Fruit fly (Drosophila melanogaster): ENCODE results near the gene CG10877.

Gene CG10877

DNA sequence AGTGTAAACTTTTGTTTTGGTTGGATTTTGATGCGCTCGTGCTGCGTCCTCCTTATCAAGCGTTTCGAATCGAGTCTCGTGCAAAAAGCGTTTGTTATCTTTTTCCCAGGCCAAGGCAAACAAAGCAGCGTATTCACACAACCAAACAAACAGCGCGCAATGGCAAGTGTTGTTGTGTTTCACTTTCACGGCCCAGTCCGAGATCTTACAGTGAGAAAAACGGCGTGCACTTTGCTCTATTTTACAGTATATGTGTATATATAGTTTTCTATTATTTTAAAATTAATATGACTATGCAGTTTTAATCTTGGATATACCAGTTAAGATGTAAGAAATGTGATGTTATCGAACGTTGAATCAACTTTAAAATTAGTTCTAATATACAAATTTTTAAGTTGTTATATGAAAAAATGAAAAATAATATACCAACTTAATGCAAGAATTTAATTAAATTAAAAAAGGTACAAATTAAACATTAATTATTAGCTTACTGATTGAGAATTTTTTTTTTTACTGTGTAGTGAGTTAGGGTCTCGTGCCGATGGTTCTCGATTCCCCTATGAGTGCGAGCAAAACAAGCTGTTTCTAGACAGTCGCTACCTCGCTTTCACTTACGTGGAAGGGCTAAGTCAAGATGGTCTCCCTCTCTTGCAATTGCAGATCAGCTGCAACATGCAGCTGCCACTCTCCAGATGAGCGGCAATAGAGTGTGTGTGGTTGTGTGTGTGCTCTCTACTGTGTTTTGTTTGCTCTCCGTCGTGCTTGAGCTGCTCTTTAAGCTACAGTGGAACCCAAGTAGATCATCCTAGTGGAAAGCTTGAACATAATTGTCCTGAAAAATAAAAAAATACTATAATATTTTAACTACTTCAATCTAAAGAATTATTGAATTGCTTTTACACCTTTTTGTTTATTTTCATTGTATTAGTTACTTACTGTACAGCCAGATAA is 30.6 kb upstream of the CG10877 start:
- TF ChIP-seq psq (optimal IDR thresholded peaks at IDR 0.05) (no peak), ttk (optimal IDR thresholded peaks at IDR 0.05) (no peak), Myc (optimal IDR thresholded peaks at IDR 0.05) (no peak), insv (optimal IDR thresholded peaks at IDR 0.05) (no peak), Sin3A (optimal IDR thresholded peaks at IDR 0.05) (no peak), h (optimal IDR thresholded peaks at IDR 0.05) (no peak)

- no peak for TF ChIP-seq Myc (optimal IDR thresholded peaks at IDR 0.05)
- TF ChIP-seq Sin3A (optimal IDR thresholded peaks at IDR 0.05): no peak
- TF ChIP-seq h (optimal IDR thresholded peaks at IDR 0.05): no peak
- TF ChIP-seq insv (optimal IDR thresholded peaks at IDR 0.05): no peak
Measured at dm6 chr3R:20593463-20593838, 29.6 kb upstream of the CG10877 start.

DNA sequence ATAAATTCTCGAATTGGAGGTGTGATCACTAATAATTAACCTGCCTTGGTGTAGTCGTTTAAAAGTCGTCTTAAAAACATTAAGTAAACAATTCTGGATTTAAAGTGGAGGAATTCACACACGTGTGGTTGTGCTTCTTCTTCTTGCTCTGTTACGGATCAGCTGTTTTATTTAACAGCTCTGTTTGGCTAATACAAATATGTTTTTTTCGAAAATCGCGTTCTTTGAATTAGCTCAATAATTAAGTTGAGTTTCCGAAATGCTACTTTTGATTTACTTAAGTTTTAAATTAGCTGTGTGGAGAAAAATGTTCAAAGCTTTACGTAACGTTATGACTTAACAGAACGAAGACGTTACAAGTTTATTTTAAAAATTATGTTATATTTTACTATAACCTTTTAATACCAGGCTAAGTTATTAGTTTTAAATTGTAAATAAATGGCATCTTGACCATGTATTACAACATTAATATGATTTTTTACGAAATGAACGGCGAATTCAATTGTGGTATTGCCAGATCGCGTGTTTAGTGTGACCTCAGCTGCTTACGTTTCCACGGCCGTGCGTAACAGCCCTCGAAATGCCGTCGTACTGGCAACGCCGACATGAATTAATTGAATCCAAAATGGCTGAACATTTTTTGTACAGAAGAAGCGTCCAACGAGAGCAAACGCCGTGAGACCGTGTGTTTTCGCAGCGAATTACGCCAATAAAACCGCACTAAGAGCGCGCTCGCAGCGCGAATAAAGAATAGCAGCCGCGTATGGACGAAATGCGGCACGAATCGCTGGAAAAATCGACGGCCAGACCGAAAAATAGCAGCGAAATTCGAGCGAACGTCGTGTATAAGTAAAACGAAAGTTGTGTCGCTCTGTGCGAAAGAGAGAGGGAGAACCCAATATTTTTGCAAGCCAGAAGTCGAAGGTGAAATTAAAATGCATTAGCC is 28.9 kb upstream of the CG10877 start, which contains the start of the genes Pus1 and bon:
Pus1 (minus strand) TSS at position 155 of the 946 bp plus-strand sequence.
bon (plus strand) TSS at position 623 of the 946 bp plus-strand sequence.
- no peak for TF ChIP-seq ttk (optimal IDR thresholded peaks at IDR 0.05)
- no peak for TF ChIP-seq h (optimal IDR thresholded peaks at IDR 0.05)

dm6 chr3R:20588480-20588785 is 24.6 kb upstream of the CG10877 start, which contains the start of gene Srp72:
Gene Srp72, plus strand, starts transcription at chr3R:20588711.
- TF ChIP-seq Sin3A (optimal IDR thresholded peaks at IDR 0.05) (no peak), ttk (optimal IDR thresholded peaks at IDR 0.05) (no peak), Myc (optimal IDR thresholded peaks at IDR 0.05) (no peak), h (optimal IDR thresholded peaks at IDR 0.05) (no peak), psq (optimal IDR thresholded peaks at IDR 0.05) (no peak), insv (optimal IDR thresholded peaks at IDR 0.05) (no peak)

dm6 chr3R:20587630-20588479 is 24.0 kb upstream of the CG10877 start, which contains the start of gene Septin2:
Gene Septin2, minus strand, starts transcription at chr3R:20588356.
- TF ChIP-seq Myc (optimal IDR thresholded peaks at IDR 0.05) (no peak), ttk (optimal IDR thresholded peaks at IDR 0.05) (no peak), psq (optimal IDR thresholded peaks at IDR 0.05) (no peak), insv (optimal IDR thresholded peaks at IDR 0.05) (no peak), h (optimal IDR thresholded peaks at IDR 0.05) (no peak), Sin3A (optimal IDR thresholded peaks at IDR 0.05) (no peak)

DNA sequence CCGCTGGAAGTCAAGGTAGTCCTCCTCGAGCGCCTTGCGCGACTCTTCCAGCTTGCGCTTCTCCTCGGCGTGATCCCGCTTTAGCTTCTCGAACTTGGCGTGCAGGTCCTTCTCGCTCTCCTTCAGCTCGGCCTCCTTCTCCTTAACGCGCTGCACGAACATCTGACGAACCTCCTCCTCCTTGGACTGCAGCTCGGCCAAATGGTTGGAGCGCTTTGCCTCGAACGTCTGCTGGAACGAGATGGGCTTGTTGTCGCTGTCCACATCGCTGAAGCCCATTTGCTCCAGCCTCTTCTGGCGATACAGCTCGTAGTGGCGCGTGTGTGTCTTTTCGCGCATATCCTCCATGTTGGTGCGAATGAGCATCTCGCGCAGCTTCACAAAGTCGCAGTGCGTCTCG is 22.5 kb upstream of the CG10877 start:
- TF ChIP-seq psq (optimal IDR thresholded peaks at IDR 0.05) (no peak), insv (optimal IDR thresholded peaks at IDR 0.05) (no peak), Sin3A (optimal IDR thresholded peaks at IDR 0.05) (no peak), ttk (optimal IDR thresholded peaks at IDR 0.05) (no peak)

- TF ChIP-seq insv (optimal IDR thresholded peaks at IDR 0.05) (no peak), ttk (optimal IDR thresholded peaks at IDR 0.05) (no peak), h (optimal IDR thresholded peaks at IDR 0.05) (no peak), Myc (optimal IDR thresholded peaks at IDR 0.05) (no peak), Sin3A (optimal IDR thresholded peaks at IDR 0.05) (no peak), psq (optimal IDR thresholded peaks at IDR 0.05) (no peak)
Measured at dm6 chr3R:20585566-20585965, 21.7 kb upstream of the CG10877 start, which contains the start of gene CG16953. Gene CG16953, minus strand, starts transcription at chr3R:20585833.

DNA sequence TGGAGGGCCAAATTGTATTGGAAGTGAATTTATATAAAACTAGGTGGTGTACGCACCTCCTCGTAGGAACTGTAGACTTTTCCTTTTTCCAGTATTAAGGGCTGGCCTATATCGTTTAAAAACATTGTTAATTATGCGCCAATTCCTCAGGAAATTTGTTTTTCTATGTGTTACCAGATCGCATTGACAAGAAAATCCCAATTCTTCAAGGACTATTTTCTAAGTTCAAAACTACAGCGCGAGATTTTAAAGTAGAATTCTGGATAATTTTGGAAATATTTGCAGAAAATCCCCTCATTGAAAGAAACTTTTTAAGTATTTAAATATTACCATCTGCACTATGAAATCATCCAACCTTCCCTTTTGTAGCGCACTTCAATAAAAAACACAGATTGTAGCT is 17.5 kb upstream of the CG10877 start, which contains the start of gene CG34008:
CG34008 (minus strand) TSS at position 147 of the 400 bp plus-strand sequence.
- no peak for TF ChIP-seq Sin3A (optimal IDR thresholded peaks at IDR 0.05)
- TF ChIP-seq psq (optimal IDR thresholded peaks at IDR 0.05): no peak
- no peak for TF ChIP-seq ttk (optimal IDR thresholded peaks at IDR 0.05)
- no peak for TF ChIP-seq h (optimal IDR thresholded peaks at IDR 0.05)
- no peak for TF ChIP-seq insv (optimal IDR thresholded peaks at IDR 0.05)
- no peak for TF ChIP-seq Myc (optimal IDR thresholded peaks at IDR 0.05)

DNA sequence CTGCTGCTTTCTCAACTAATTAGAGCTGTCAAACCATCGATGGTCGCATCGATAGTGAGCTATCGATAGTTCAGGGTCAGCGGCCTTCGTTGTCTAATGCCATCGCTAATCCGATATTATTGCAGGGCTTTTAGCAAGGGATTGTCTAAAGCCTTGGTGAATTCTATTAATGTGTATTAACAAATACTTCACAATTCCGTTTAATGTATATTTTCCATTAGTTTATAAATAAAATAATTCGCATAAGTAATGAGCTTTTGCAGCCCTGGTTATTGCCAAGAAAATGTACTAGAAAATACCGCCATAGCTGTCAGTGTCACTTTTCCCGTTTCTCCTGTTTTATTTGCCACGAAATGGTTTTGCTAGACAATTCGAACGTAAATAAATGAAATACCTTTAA is 15.9 kb upstream of the CG10877 start, which contains the start of the genes EloB and Srp14:
EloB (minus strand) TSS at position 35 of the 400 bp plus-strand sequence.
Srp14 (plus strand) TSS at position 300 of the 400 bp plus-strand sequence.
- TF ChIP-seq ttk (optimal IDR thresholded peaks at IDR 0.05) (no peak), h (optimal IDR thresholded peaks at IDR 0.05) (no peak), Sin3A (optimal IDR thresholded peaks at IDR 0.05) (no peak), Myc (optimal IDR thresholded peaks at IDR 0.05) (no peak), psq (optimal IDR thresholded peaks at IDR 0.05) (no peak), insv (optimal IDR thresholded peaks at IDR 0.05) (no peak)

- TF ChIP-seq h (optimal IDR thresholded peaks at IDR 0.05) (no peak), ttk (optimal IDR thresholded peaks at IDR 0.05) (no peak), Sin3A (optimal IDR thresholded peaks at IDR 0.05) (no peak), Myc (optimal IDR thresholded peaks at IDR 0.05) (no peak), insv (optimal IDR thresholded peaks at IDR 0.05) (no peak), psq (optimal IDR thresholded peaks at IDR 0.05) (no peak)
Measured at dm6 chr3R:20576789-20577188, 12.9 kb upstream of the CG10877 start, which contains the start of the genes TFAM and CG5412. Gene TFAM, minus strand, starts transcription at chr3R:20577010. Gene CG5412, plus strand, starts transcription at chr3R:20577053.

DNA sequence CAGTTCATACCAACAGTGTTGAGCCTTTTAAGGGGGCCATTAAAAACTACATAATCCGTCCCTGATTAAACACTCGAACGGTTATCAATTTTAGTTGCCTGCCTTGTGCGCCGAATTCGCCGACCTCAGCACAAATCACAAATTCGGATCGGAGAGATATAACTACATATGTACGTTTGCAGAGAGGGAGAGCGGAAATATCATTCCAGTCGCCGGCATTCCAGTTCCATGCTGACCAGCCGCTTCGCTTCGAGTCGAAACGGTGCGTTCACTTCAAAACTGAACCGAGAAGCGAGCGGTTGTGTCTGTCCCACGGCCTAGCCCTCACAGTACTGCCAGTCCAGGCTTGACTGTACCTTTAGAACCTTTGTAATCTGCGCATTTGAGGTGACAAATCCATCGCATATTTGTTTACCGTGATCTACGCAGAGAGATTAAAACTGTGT is 10.7 kb upstream of the CG10877 start:
- TF ChIP-seq Sin3A (optimal IDR thresholded peaks at IDR 0.05): no peak
- TF ChIP-seq psq (optimal IDR thresholded peaks at IDR 0.05): no peak
- TF ChIP-seq h (optimal IDR thresholded peaks at IDR 0.05): no peak
- no peak for TF ChIP-seq insv (optimal IDR thresholded peaks at IDR 0.05)
- TF ChIP-seq Myc (optimal IDR thresholded peaks at IDR 0.05): no peak
- no peak for TF ChIP-seq ttk (optimal IDR thresholded peaks at IDR 0.05)

All from Kc167 (cell line).